Worm (Caenorhabditis elegans) whole organism, midembryonic: ENCODE measurements around the gene D1014.5.

Experiments
- T22C8.4 ChIP-seq: fragments of 200-800 bp; sonication (Bioruptor generic); IDR thresholded peaks from 2 replicates; pipeline ENCODE4 v1.3.6; 2022; ENCODE audit warnings: missing genetic modification characterization, missing compliant biosample characterization
- cog-1 ChIP-seq: sonication (generic microtip); optimal IDR thresholded peaks from 2 replicates; lab custom pipeline; 2016; ENCODE audit warnings: missing genetic modification characterization, missing compliant biosample characterization
- flt-1 ChIP-seq: fragments of 200-800 bp; sonication (Bioruptor generic); IDR thresholded peaks from 2 replicates; pipeline ENCODE4 v1.3.6; 2022; ENCODE audit warnings: missing genetic modification characterization, missing compliant biosample characterization
- klf-2 ChIP-seq: fragments of 200-800 bp; sonication (Bioruptor generic); conservative IDR thresholded peaks from 2 replicates; pipeline ENCODE4 v1.3.6; 2022; ENCODE audit warnings: missing genetic modification reagents, missing genetic modification characterization, missing compliant biosample characterization
- med-1 ChIP-seq: sonication (generic microtip); optimal IDR thresholded peaks from 2 replicates; lab custom pipeline; 2017; ENCODE audit warnings: missing genetic modification characterization, mild to moderate bottlenecking, missing compliant biosample characterization, antibody characterized with exemption, missing genetic modification reagents; ENCODE audit not compliant: insufficient read depth
- ref-1 ChIP-seq: fragments of 200-800 bp; sonication (Bioruptor generic); conservative IDR thresholded peaks from 2 replicates; pipeline ENCODE4 v1.3.6; 2022; ENCODE audit warnings: missing genetic modification reagents, missing genetic modification characterization, missing compliant biosample characterization
- tab-1 ChIP-seq: fragments of 200-800 bp; sonication (Bioruptor generic); IDR thresholded peaks from 2 replicates; pipeline ENCODE4 v1.3.6; 2022; ENCODE audit warnings: missing genetic modification characterization, missing compliant biosample characterization
- ztf-23 ChIP-seq: fragments of 200-800 bp; sonication (Bioruptor generic); IDR thresholded peaks from 2 replicates; pipeline ENCODE4 v1.3.6; 2022; ENCODE audit warnings: missing genetic modification reagents, missing genetic modification characterization, missing compliant biosample characterization
- ztf-29 ChIP-seq: fragments of 200-800 bp; sonication (Bioruptor generic); IDR thresholded peaks from 2 replicates; pipeline ENCODE4 v1.3.6; 2022; ENCODE audit warnings: missing genetic modification reagents, missing genetic modification characterization, missing compliant biosample characterization

The D1014.5 gene

DNA sequence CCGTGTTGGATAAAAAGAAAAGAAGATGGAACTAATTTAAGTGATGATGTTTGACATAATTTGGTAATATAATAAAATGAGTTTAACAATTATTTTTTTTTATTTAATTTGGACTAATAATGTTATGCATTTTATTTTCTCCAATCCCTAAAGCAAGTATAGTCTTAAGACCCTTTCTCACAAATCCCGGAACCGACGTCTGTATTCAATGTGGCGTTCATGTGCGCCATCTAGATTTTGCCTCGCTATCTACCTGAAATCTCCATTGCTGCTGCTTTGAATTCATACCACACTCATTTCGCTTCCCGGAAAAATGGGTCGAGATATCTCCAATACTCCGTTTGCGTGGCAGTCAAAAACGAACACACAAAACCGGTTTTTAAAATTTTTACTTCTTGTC lies at the start of gene D1014.5:
Gene D1014.5, plus strand, starts transcription at position 301 of the 400 bp plus-strand sequence.
- TF ChIP-seq ref-1 (GFP tag; lab: Robert Waterston, UW) (no peak), cog-1 (tag; lab: Kevin White, UChicago) (no peak), med-1 (GFP tag; lab: Kevin White, UChicago) (no peak), ztf-29 (GFP tag; lab: Robert Waterston, UW) (no peak), tab-1 (GFP tag; lab: Robert Waterston, UW) (no peak), klf-2 (GFP tag; lab: Robert Waterston, UW) (no peak), flt-1 (GFP tag; lab: Robert Waterston, UW) (no peak), ztf-23 (GFP tag; lab: Robert Waterston, UW) (no peak), T22C8.4 (no peak)

DNA sequence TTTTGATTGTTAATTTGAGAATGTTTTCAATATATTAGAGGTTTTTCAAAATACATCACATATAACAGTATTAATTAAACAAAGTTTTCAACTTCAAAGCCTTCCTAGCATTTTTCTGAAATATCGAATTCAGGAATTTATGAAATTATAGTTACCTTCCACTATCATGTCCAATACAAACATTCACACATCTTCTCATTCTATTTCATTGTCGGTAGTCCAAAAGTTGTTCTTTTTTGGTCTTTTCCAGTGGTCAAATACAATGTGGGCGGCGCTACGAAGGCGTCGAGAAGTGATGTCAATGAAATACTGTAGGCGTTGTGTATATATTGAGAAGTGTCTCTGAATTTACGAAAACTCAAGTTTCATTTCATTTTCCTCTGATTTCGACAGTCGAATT lies 47.8 kb upstream of the D1014.5 start, which contains the start of gene catp-3:
Gene catp-3, plus strand, starts transcription at position 301 of the 400 bp plus-strand sequence.
- TF ChIP-seq klf-2 (GFP tag; lab: Robert Waterston, UW) = no peak
- no peak for TF ChIP-seq med-1 (GFP tag; lab: Kevin White, UChicago)
- TF ChIP-seq ref-1 (GFP tag; lab: Robert Waterston, UW) = no peak
- TF ChIP-seq flt-1 (GFP tag; lab: Robert Waterston, UW) = no peak
- TF ChIP-seq ztf-23 (GFP tag; lab: Robert Waterston, UW) = no peak
- no peak for TF ChIP-seq tab-1 (GFP tag; lab: Robert Waterston, UW)
- no peak for TF ChIP-seq cog-1 (tag; lab: Kevin White, UChicago)
- no peak for TF ChIP-seq T22C8.4
- TF ChIP-seq ztf-29 (GFP tag; lab: Robert Waterston, UW) = no peak

DNA sequence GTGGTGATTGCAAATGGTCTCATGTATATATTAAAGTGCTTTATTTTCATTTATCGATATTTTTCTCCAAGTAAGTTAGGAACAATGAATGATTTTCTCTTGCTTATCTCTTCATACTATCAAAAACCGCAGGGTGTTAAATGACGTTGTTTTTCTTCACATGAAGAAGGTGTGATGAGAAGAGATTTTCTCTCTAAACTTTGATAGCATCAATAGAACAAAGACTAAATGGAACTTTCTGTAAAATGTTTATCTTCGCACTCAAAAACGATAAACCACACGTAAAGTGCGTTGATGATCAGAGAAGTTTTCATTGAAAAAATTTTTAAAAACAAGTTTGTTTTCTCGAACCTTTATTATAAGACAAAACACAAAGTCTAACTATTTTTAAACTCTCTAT lies 43.7 kb upstream of the D1014.5 start:
- TF ChIP-seq ref-1 (GFP tag; lab: Robert Waterston, UW) (no peak), flt-1 (GFP tag; lab: Robert Waterston, UW) (no peak), T22C8.4 (no peak), cog-1 (tag; lab: Kevin White, UChicago) (no peak), tab-1 (GFP tag; lab: Robert Waterston, UW) (no peak), klf-2 (GFP tag; lab: Robert Waterston, UW) (no peak), ztf-23 (GFP tag; lab: Robert Waterston, UW) (no peak), med-1 (GFP tag; lab: Kevin White, UChicago) (no peak), ztf-29 (GFP tag; lab: Robert Waterston, UW) (no peak)

DNA sequence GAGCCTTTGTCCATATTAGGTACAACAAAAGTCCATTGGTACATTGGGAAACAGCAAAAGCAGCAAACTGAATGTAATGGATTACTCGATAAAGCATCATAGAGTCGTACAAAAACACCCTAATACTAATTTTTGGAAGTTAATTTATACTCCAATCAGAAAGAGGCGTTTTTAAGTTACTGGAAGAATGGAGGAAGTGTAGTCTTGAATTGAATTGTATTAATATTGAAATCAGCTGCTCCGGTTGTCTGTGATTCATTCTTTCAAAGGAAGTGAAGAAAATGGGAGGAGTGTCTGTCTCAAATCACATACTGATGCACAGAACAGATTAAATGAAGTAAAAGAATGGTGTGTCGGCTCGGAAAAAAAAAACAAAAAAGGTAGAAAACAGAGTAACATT lies 41.9 kb upstream of the D1014.5 start, which contains the start of gene str-131:
Gene str-131, minus strand, starts transcription at position 101 of the 400 bp plus-strand sequence.
- TF ChIP-seq klf-2 (GFP tag; lab: Robert Waterston, UW) (no peak), tab-1 (GFP tag; lab: Robert Waterston, UW) (no peak), med-1 (GFP tag; lab: Kevin White, UChicago) (no peak), flt-1 (GFP tag; lab: Robert Waterston, UW) (no peak), cog-1 (tag; lab: Kevin White, UChicago) (no peak), T22C8.4 (no peak), ztf-29 (GFP tag; lab: Robert Waterston, UW) (no peak), ztf-23 (GFP tag; lab: Robert Waterston, UW) (no peak), ref-1 (GFP tag; lab: Robert Waterston, UW) (no peak)

DNA sequence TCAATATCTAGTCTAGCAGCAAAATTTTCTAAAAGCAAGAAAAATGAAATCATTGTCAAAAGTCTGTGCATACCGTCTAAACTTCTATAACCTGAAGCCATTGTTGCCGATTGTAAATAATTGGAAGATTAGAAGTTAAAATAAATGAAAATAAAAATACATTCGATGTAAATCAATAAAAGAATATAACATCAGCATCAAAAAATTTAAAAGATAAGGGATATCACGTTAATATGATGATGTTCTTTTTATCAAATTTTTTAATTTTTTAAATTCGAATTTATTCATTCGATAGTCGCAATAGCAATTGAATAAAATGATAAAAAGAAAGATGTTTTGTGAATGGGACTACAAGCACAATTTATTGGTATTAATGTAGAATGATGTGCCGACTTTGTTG lies 38.3 kb upstream of the D1014.5 start, which contains the start of gene C09H5.7:
Gene C09H5.7, minus strand, starts transcription at position 101 of the 400 bp plus-strand sequence.
- TF ChIP-seq T22C8.4 (no peak), cog-1 (tag; lab: Kevin White, UChicago) (no peak), ztf-29 (GFP tag; lab: Robert Waterston, UW) (no peak), flt-1 (GFP tag; lab: Robert Waterston, UW) (no peak), klf-2 (GFP tag; lab: Robert Waterston, UW) (no peak), med-1 (GFP tag; lab: Kevin White, UChicago) (no peak), ref-1 (GFP tag; lab: Robert Waterston, UW) (no peak), ztf-23 (GFP tag; lab: Robert Waterston, UW) (no peak), tab-1 (GFP tag; lab: Robert Waterston, UW) (no peak)

DNA sequence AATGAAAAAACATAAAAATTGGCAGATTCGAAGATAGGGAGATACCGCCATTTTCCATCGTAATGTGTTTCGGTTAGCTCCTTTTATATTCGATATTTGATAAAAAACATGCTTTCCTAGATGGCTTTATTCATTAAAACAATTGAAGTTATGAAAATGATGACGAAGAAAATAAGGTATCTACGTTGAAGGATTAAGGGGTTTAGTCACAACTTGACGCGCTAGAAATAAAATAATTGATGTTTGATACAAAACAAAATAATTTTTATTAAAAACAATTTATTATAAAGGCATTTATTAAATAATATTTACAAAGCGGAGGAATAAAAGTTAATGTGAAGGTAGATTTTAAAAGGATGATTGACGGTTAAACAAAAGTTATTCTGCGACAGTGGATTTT lies 32.9 kb upstream of the D1014.5 start, which contains the start of gene str-130:
Gene str-130, minus strand, starts transcription at position 101 of the 400 bp plus-strand sequence.
- TF ChIP-seq klf-2 (GFP tag; lab: Robert Waterston, UW) (no peak), med-1 (GFP tag; lab: Kevin White, UChicago) (no peak), cog-1 (tag; lab: Kevin White, UChicago) (no peak), T22C8.4 (no peak), ztf-23 (GFP tag; lab: Robert Waterston, UW) (no peak), ztf-29 (GFP tag; lab: Robert Waterston, UW) (no peak), tab-1 (GFP tag; lab: Robert Waterston, UW) (no peak), flt-1 (GFP tag; lab: Robert Waterston, UW) (no peak), ref-1 (GFP tag; lab: Robert Waterston, UW) (no peak)

DNA sequence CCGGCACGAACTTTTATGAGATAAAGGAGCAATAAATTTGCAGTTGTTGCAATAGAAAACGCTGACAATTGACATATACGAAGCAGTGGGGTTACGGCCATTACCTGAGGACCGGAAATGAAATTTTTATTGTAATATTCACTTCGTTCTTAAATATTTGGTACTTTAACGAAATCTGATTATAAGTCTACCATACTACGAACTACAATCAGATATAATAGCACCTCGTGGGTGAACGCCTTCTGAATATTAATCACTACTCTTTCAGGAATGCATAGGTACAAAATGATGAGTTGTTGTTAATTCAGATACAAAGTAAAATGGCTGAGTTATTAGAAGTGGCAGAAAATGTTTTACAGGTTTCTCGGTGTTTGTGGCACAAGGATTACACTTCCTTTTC lies 31.1 kb upstream of the D1014.5 start, which contains the start of gene str-129:
Gene str-129, minus strand, starts transcription at position 101 of the 400 bp plus-strand sequence.
- no peak for TF ChIP-seq med-1 (GFP tag; lab: Kevin White, UChicago)

DNA sequence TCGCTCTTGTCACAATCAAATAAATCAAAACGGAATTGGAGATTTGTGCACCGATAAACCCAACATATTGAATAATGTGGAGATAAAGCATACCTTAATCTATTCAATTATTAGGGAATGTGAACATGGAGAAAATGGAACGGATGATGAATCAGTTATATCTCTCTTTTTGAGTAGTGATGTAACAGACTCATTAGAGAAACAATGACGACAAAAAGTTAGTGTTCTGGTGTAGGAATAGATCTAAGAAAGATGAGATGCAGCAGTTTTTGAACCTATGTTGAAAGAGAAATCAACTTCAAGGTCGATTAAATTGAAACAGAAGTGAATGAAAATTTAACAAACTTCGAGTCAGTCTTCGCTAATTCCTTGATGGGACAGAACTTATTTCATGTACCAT lies 28.1 kb upstream of the D1014.5 start, which contains the start of gene str-146:
Gene str-146, minus strand, starts transcription at position 101 of the 400 bp plus-strand sequence.
- TF ChIP-seq flt-1 (GFP tag; lab: Robert Waterston, UW) (no peak), ref-1 (GFP tag; lab: Robert Waterston, UW) (no peak), med-1 (GFP tag; lab: Kevin White, UChicago) (no peak), ztf-29 (GFP tag; lab: Robert Waterston, UW) (no peak), klf-2 (GFP tag; lab: Robert Waterston, UW) (no peak), cog-1 (tag; lab: Kevin White, UChicago) (no peak), T22C8.4 (no peak), tab-1 (GFP tag; lab: Robert Waterston, UW) (no peak), ztf-23 (GFP tag; lab: Robert Waterston, UW) (no peak)

DNA sequence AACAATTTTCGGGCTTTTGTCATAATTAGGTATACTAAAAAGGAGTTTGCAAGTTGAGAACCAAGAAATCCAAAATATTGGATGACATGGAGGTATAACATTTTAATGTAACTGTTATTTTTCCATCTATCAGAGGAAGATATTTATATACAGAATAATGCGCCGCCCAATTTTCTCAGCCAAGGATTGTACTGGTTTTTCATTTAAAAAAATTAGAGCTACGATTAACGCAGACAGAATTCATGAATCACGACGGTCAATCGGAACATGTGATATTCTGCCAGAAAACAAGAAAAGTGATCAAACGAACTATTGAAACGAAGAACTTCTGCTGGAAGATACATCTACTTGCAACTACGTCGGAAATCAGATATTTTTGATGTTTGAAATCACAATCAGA lies 25.2 kb upstream of the D1014.5 start, which contains the start of gene str-145:
Gene str-145, minus strand, starts transcription at position 101 of the 400 bp plus-strand sequence.
- TF ChIP-seq klf-2 (GFP tag; lab: Robert Waterston, UW) (no peak), tab-1 (GFP tag; lab: Robert Waterston, UW) (no peak), ztf-23 (GFP tag; lab: Robert Waterston, UW) (no peak), flt-1 (GFP tag; lab: Robert Waterston, UW) (no peak), ztf-29 (GFP tag; lab: Robert Waterston, UW) (no peak), ref-1 (GFP tag; lab: Robert Waterston, UW) (no peak), T22C8.4 (no peak), cog-1 (tag; lab: Kevin White, UChicago) (no peak), med-1 (GFP tag; lab: Kevin White, UChicago) (no peak)
